Fruit fly (Drosophila melanogaster) whole organism, wandering third instar larva: ENCODE results near the gene baf.
A peak's percentile ranks its signal among the peaks of the same experiment; 100 is the strongest.

ENCODE experiments used
- CG32264 ChIP-seq: fragments of 200-800 bp; sonication (Bioruptor generic); optimal IDR thresholded peaks from 2 replicates; lab custom pipeline; 2016; ENCODE audit warnings: missing biosample characterization, missing genetic modification characterization
- CG9705 ChIP-seq: fragments of 200-800 bp; sonication (Bioruptor generic); optimal IDR thresholded peaks from 2 replicates; lab custom pipeline; 2018; ENCODE audit warnings: missing biosample characterization, mild to moderate bottlenecking, missing genetic modification characterization
- CrebA ChIP-seq: fragments of 200-800 bp; sonication (Bioruptor generic); optimal IDR thresholded peaks from 2 replicates; lab custom pipeline; 2016; ENCODE audit warnings: missing biosample characterization, mild to moderate bottlenecking, missing genetic modification characterization, borderline replicate concordance
- Dfd ChIP-seq: fragments of >200 bp; optimal IDR thresholded peaks from 2 replicates; lab custom pipeline; 2017; ENCODE audit warnings: missing biosample characterization, missing genetic modification characterization
- Dif ChIP-seq: fragments of 200-275, 200-300 bp; sonication (Bioruptor generic); optimal IDR thresholded peaks from 2 replicates; lab custom pipeline; 2018; ENCODE audit warnings: missing biosample characterization, missing genetic modification characterization; ENCODE audit not compliant: partially characterized antibody
- GATAd ChIP-seq: sonication (Bioruptor generic); optimal IDR thresholded peaks from 2 replicates; lab custom pipeline; 2016; ENCODE audit warnings: missing biosample characterization, missing genetic modification characterization
- HLH106 ChIP-seq: fragments of 200-800 bp; optimal IDR thresholded peaks from 3 replicates; lab custom pipeline; 2019; ENCODE audit warnings: missing biosample characterization, mild to moderate bottlenecking, missing genetic modification characterization, moderate library complexity
- Hnf4 ChIP-seq: fragments of 200-800 bp; sonication (Bioruptor generic); optimal IDR thresholded peaks from 2 replicates; lab custom pipeline; 2016; ENCODE audit warnings: missing biosample characterization, mild to moderate bottlenecking, missing genetic modification characterization
- Hr78 ChIP-seq: fragments of >200 bp; optimal IDR thresholded peaks from 2 replicates; lab custom pipeline; 2017; ENCODE audit warnings: missing biosample characterization, missing genetic modification characterization
- Hr83 ChIP-seq: fragments of 200-300 bp; sonication (Bioruptor generic); optimal IDR thresholded peaks from 2 replicates; lab custom pipeline; 2016; ENCODE audit warnings: missing biosample characterization, mild to moderate bottlenecking, missing genetic modification characterization, moderate library complexity; ENCODE audit not compliant: poor library complexity, severe bottlenecking
- Jra ChIP-seq: sonication (Bioruptor generic); optimal IDR thresholded peaks from 2 replicates; lab custom pipeline; 2016; ENCODE audit warnings: missing biosample characterization, missing genetic modification characterization
- Mio ChIP-seq: sonication (Bioruptor generic); optimal IDR thresholded peaks from 2 replicates; lab custom pipeline; 2016; ENCODE audit warnings: missing biosample characterization, missing genetic modification characterization
- N ChIP-seq: fragments of >200 bp; optimal IDR thresholded peaks from 2 replicates; lab custom pipeline; 2018; ENCODE audit warnings: missing biosample characterization, missing external identifiers, missing genetic modification characterization
- OdsH ChIP-seq: fragments of 200-800 bp; sonication (Bioruptor generic); optimal IDR thresholded peaks from 2 replicates; lab custom pipeline; 2016; ENCODE audit warnings: missing biosample characterization, mild to moderate bottlenecking, missing genetic modification characterization
- Rel ChIP-seq, 2 experiments: fragments of 200-800 bp; sonication (Bioruptor generic) in 1 of 2; optimal IDR thresholded peaks; 2 replicates in 1 of 2; 3 replicates in 1 of 2; lab custom pipeline; 2016 to 2019; ENCODE audit warnings: mild to moderate bottlenecking in 2 of 2, missing biosample characterization in 2 of 2, missing genetic modification characterization in 2 of 2, moderate library complexity in 1 of 2
- Sp1 ChIP-seq: fragments of 200-800 bp; sonication (Bioruptor generic); optimal IDR thresholded peaks from 3 replicates; lab custom pipeline; 2019; ENCODE audit warnings: missing biosample characterization, mild to moderate bottlenecking, missing genetic modification characterization, moderate library complexity
- Vsx2 ChIP-seq: fragments of 200-300, 225-300 bp; sonication (Bioruptor generic); optimal IDR thresholded peaks from 2 replicates; lab custom pipeline; 2018; ENCODE audit warnings: missing biosample characterization, missing genetic modification characterization; ENCODE audit not compliant: partially characterized antibody
- br ChIP-seq: fragments of 200-800 bp; sonication (Bioruptor generic); optimal IDR thresholded peaks from 2 replicates; lab custom pipeline; 2016; ENCODE audit warnings: missing biosample characterization, missing genetic modification characterization
- brk ChIP-seq: fragments of 200-800 bp; sonication (Bioruptor generic); optimal IDR thresholded peaks from 2 replicates; lab custom pipeline; 2016; ENCODE audit warnings: missing biosample characterization, mild to moderate bottlenecking, missing genetic modification characterization
- dl ChIP-seq, 2 experiments: fragments of 175-275, 200-275 bp in 1 of 2; fragments of 200-275 bp in 1 of 2; sonication (Bioruptor generic); optimal IDR thresholded peaks; lab custom pipeline; 2018; ENCODE audit warnings: mild to moderate bottlenecking in 2 of 2, missing biosample characterization in 2 of 2, missing genetic modification characterization in 2 of 2, moderate library complexity in 2 of 2; ENCODE audit not compliant: partially characterized antibody in 2 of 2, insufficient read depth in 1 of 2
- dmrt93B ChIP-seq: fragments of 200-800 bp; sonication (Bioruptor generic); optimal IDR thresholded peaks from 2 replicates; lab custom pipeline; 2018; ENCODE audit warnings: missing biosample characterization, mild to moderate bottlenecking, missing genetic modification characterization
- dsf ChIP-seq: sonication (Bioruptor generic); optimal IDR thresholded peaks from 2 replicates; lab custom pipeline; 2016; ENCODE audit warnings: missing biosample characterization, missing genetic modification characterization, borderline replicate concordance
- ey ChIP-seq: fragments of 200-800 bp; sonication (Bioruptor generic); optimal IDR thresholded peaks from 2 replicates; lab custom pipeline; 2016; ENCODE audit warnings: missing biosample characterization, missing genetic modification characterization
- foxo ChIP-seq, 2 experiments: fragments of 200-800 bp; sonication (Bioruptor generic); optimal IDR thresholded peaks; 2 replicates in 1 of 2; 3 replicates in 1 of 2; lab custom pipeline; 2016 to 2017; ENCODE audit warnings: missing biosample characterization in 2 of 2, missing genetic modification characterization in 2 of 2
- fru ChIP-seq: fragments of 200-800 bp; sonication (Bioruptor generic); optimal IDR thresholded peaks from 3 replicates; lab custom pipeline; 2016; ENCODE audit warnings: missing biosample characterization, mild to moderate bottlenecking, missing genetic modification characterization
- h ChIP-seq: fragments of 200-800 bp; sonication (Bioruptor generic); optimal IDR thresholded peaks from 3 replicates; lab custom pipeline; 2016; ENCODE audit warnings: missing biosample characterization, mild to moderate bottlenecking, missing genetic modification characterization
- pan ChIP-seq: fragments of >200 bp; optimal IDR thresholded peaks from 2 replicates; lab custom pipeline; 2017
- psq ChIP-seq: fragments of 200-800 bp; sonication (Bioruptor generic); optimal IDR thresholded peaks from 3 replicates; lab custom pipeline; 2017; ENCODE audit warnings: missing biosample characterization, mild to moderate bottlenecking, missing genetic modification characterization, moderate library complexity
- rgr ChIP-seq: fragments of 200-800 bp; sonication (Bioruptor generic); optimal IDR thresholded peaks from 3 replicates; lab custom pipeline; 2016; ENCODE audit warnings: missing biosample characterization, mild to moderate bottlenecking, missing genetic modification characterization
- sage ChIP-seq: fragments of 200-800 bp; sonication (Bioruptor generic); optimal IDR thresholded peaks from 2 replicates; lab custom pipeline; 2016; ENCODE audit warnings: missing biosample characterization, mild to moderate bottlenecking, missing genetic modification characterization
- sv ChIP-seq: fragments of 200-800 bp; sonication (Bioruptor generic); optimal IDR thresholded peaks from 3 replicates; lab custom pipeline; 2016; ENCODE audit warnings: missing biosample characterization, missing genetic modification characterization
- tai ChIP-seq: sonication (Bioruptor generic); optimal IDR thresholded peaks from 2 replicates; lab custom pipeline; 2016; ENCODE audit warnings: missing biosample characterization, missing genetic modification characterization
- usp ChIP-seq: fragments of >200 bp; optimal IDR thresholded peaks from 2 replicates; lab custom pipeline; 2017; ENCODE audit warnings: missing biosample characterization, missing genetic modification characterization
- woc ChIP-seq: sonication (Bioruptor generic); optimal IDR thresholded peaks from 2 replicates; lab custom pipeline; 2016; ENCODE audit warnings: missing biosample characterization, mild to moderate bottlenecking, missing genetic modification characterization

The baf gene

dm6 chr2L:7986210-7986609, 43.1 kb upstream of the baf start:
- TF ChIP-seq h (GFP tag; lab: Kevin White, UChicago), result no peak
- no peak for TF ChIP-seq CG32264 (GFP tag; lab: Kevin White, UChicago)
- TF ChIP-seq Dif (GFP tag; lab: Kevin White, UChicago), result no peak
- no peak for TF ChIP-seq usp (GFP tag; lab: Kevin White, UChicago)
- no peak for TF ChIP-seq fru (GFP tag; lab: Kevin White, UChicago)
- TF ChIP-seq ey (GFP tag; lab: Kevin White, UChicago), result no peak
- no peak for TF ChIP-seq sv (GFP tag; lab: Kevin White, UChicago)
- no peak for TF ChIP-seq Rel (GFP tag; optimal IDR thresholded peaks at IDR 0.05; lab: Kevin White, UChicago)
- TF ChIP-seq Rel (tag; optimal IDR thresholded peaks at IDR 0.05; lab: Kevin White, UChicago), result no peak
- TF ChIP-seq CrebA (GFP tag; lab: Kevin White, UChicago), result no peak
- TF ChIP-seq OdsH (GFP tag; lab: Kevin White, UChicago), result no peak
- TF ChIP-seq sage (GFP tag; lab: Kevin White, UChicago), result no peak
- TF ChIP-seq N (GFP tag; lab: Kevin White, UChicago), result no peak
- no peak for TF ChIP-seq GATAd (GFP tag; lab: Kevin White, UChicago)
- TF ChIP-seq woc (GFP tag; lab: Kevin White, UChicago), result no peak
- TF ChIP-seq Dfd, result no peak
- TF ChIP-seq dmrt93B, result no peak

dm6 chr2L:7989868-7990267, 39.4 kb upstream of the baf start:
- TF ChIP-seq Vsx2 (no peak), Hnf4 (no peak)

dm6 chr2L:7990720-7991119, 38.5 kb upstream of the baf start:
- TF ChIP-seq pan (lab: Kevin White, UChicago), result no peak
- TF ChIP-seq CrebA (GFP tag; lab: Kevin White, UChicago), result no peak
- no peak for TF ChIP-seq psq (GFP tag; lab: Kevin White, UChicago)
- no peak for TF ChIP-seq Dif (GFP tag; lab: Kevin White, UChicago)
- TF ChIP-seq HLH106, result no peak
- no peak for TF ChIP-seq Jra
- no peak for TF ChIP-seq Mio (GFP tag; lab: Kevin White, UChicago)
- no peak for TF ChIP-seq h (GFP tag; lab: Kevin White, UChicago)
- TF ChIP-seq, all 38 proteins: peak for 0

dm6 chr2L:7991391-7991876, 37.8 kb upstream of the baf start:
- peak; percentile 46 for TF ChIP-seq Dif (GFP tag; lab: Kevin White, UChicago)
- peak; percentile 4 for TF ChIP-seq HLH106
- no peak for TF ChIP-seq dsf
- TF ChIP-seq Jra, result no peak
- TF ChIP-seq dl (GFP tag; optimal IDR thresholded peaks at IDR 0.05; lab: Kevin White, UChicago; ENCODE audit: insufficient read depth in 1 of 2, partially characterized antibody in 2 of 2), result peak; percentile 26 to 69
- TF ChIP-seq Hr83 (GFP tag; lab: Kevin White, UChicago), result peak; percentile 51
- TF ChIP-seq OdsH (GFP tag; lab: Kevin White, UChicago), result no peak
- TF ChIP-seq Mio (GFP tag; lab: Kevin White, UChicago), result no peak
- no peak for TF ChIP-seq Rel (GFP tag; optimal IDR thresholded peaks at IDR 0.05; lab: Kevin White, UChicago)
- no peak for TF ChIP-seq Rel (tag; optimal IDR thresholded peaks at IDR 0.05; lab: Kevin White, UChicago)
- no peak for TF ChIP-seq Hr78 (GFP tag; lab: Kevin White, UChicago)

- no peak for TF ChIP-seq Dif (GFP tag; lab: Kevin White, UChicago)
- TF ChIP-seq dmrt93B, result peak; percentile 15
- TF ChIP-seq woc (GFP tag; lab: Kevin White, UChicago), result peak; percentile 15
- peak; percentile 55 for TF ChIP-seq rgr (GFP tag; lab: Kevin White, UChicago)
- TF ChIP-seq psq (GFP tag; lab: Kevin White, UChicago), result peak; percentile 52
- no peak for TF ChIP-seq Vsx2
- peak; percentile 77 for TF ChIP-seq Sp1 (GFP tag; lab: Kevin White, UChicago)
- TF ChIP-seq CG9705 (GFP tag; lab: Kevin White, UChicago), result peak; percentile 16
- TF ChIP-seq dsf, result no peak
- TF ChIP-seq dl (GFP tag; optimal IDR thresholded peaks at IDR 0.05; lab: Kevin White, UChicago; ENCODE audit: insufficient read depth in 1 of 2, partially characterized antibody in 2 of 2), result no peak
- TF ChIP-seq brk, result peak; percentile 46
- TF ChIP-seq CG32264 (GFP tag; lab: Kevin White, UChicago), result peak; percentile 28
- no peak for TF ChIP-seq Rel (GFP tag; optimal IDR thresholded peaks at IDR 0.05; lab: Kevin White, UChicago)
- peak; percentile 55 for TF ChIP-seq Rel (tag; optimal IDR thresholded peaks at IDR 0.05; lab: Kevin White, UChicago)
- TF ChIP-seq br, result peak; percentile 60
- peak; percentile 78 for TF ChIP-seq OdsH (GFP tag; lab: Kevin White, UChicago)
- peak; percentile 75 for TF ChIP-seq HLH106
- peak; percentile 61 for TF ChIP-seq Hnf4
- TF ChIP-seq h (GFP tag; lab: Kevin White, UChicago), result peak; percentile 16
- TF ChIP-seq tai (GFP tag; lab: Kevin White, UChicago), result peak; percentile 75
- TF ChIP-seq foxo (GFP tag; optimal IDR thresholded peaks at IDR 0.05; lab: Kevin White, UChicago), result peak in 1 of 2 experiments; percentile 41
- TF ChIP-seq pan (lab: Kevin White, UChicago), result no peak
- peak; percentile 73 for TF ChIP-seq ey (GFP tag; lab: Kevin White, UChicago)
Observed at dm6 chr2L:7991951-7992350, 37.3 kb upstream of the baf start.
